Fruit fly (Drosophila melanogaster) whole organism, embryonic: ENCODE measurements around the gene osp.

ENCODE experiments used
- Ada2b ChIP-seq: fragments of 200-800 bp; sonication (Bioruptor generic); IDR thresholded peaks from 2 replicates; pipeline ENCODE4 v1.3.6; 2022; ENCODE audit warnings: missing biosample characterization, missing genetic modification characterization
- BEAF-32 ChIP-seq: fragments of 200-800 bp; sonication (Bioruptor generic); optimal IDR thresholded peaks from 3 replicates; lab custom pipeline; 2017; ENCODE audit warnings: missing biosample characterization, missing genetic modification characterization, mild to moderate bottlenecking, moderate library complexity, missing genetic modification reagents
- CG10654 ChIP-seq: fragments of 200-800 bp; sonication (Bioruptor generic); optimal IDR thresholded peaks from 2 replicates; lab custom pipeline; 2016; ENCODE audit warnings: missing biosample characterization, missing genetic modification characterization
- CG11398 ChIP-seq: fragments of 200-800 bp; sonication (Bioruptor generic); optimal IDR thresholded peaks from 2 replicates; lab custom pipeline; 2016; ENCODE audit warnings: missing biosample characterization, missing genetic modification characterization
- CG12299 ChIP-seq: fragments of 200-800 bp; sonication (Bioruptor generic); optimal IDR thresholded peaks from 2 replicates; lab custom pipeline; 2018; ENCODE audit warnings: missing biosample characterization, mild to moderate bottlenecking, missing genetic modification characterization
- CG13775 ChIP-seq: fragments of 200-800 bp; sonication (Bioruptor generic); optimal IDR thresholded peaks from 3 replicates; lab custom pipeline; 2017; ENCODE audit warnings: missing biosample characterization, mild to moderate bottlenecking, missing genetic modification characterization
- CG15479 ChIP-seq: fragments of 200-800 bp; sonication (Bioruptor generic); optimal IDR thresholded peaks from 3 replicates; lab custom pipeline; 2019; ENCODE audit warnings: missing biosample characterization, mild to moderate bottlenecking, missing genetic modification characterization, moderate library complexity
- CG1603 ChIP-seq: fragments of 200-800 bp; sonication (Bioruptor generic); optimal IDR thresholded peaks from 2 replicates; lab custom pipeline; 2019; ENCODE audit warnings: missing biosample characterization, mild to moderate bottlenecking, missing genetic modification characterization, moderate library complexity
- CG16813 ChIP-seq: fragments of 200-800 bp; sonication (Bioruptor generic); IDR thresholded peaks from 3 replicates; pipeline ENCODE4 v1.3.6; 2022; ENCODE audit warnings: missing biosample characterization, missing genetic modification characterization; ENCODE audit not compliant: partially characterized antibody
- CG16815 ChIP-seq: fragments of 200-800 bp; sonication (Bioruptor generic); optimal IDR thresholded peaks from 3 replicates; lab custom pipeline; 2017; ENCODE audit warnings: missing biosample characterization, mild to moderate bottlenecking, missing genetic modification characterization
- CG17912 ChIP-seq: fragments of 200-800 bp; sonication (Bioruptor generic); optimal IDR thresholded peaks from 2 replicates; lab custom pipeline; 2018; ENCODE audit warnings: missing biosample characterization, mild to moderate bottlenecking, missing genetic modification characterization
- CG18619 ChIP-seq: fragments of 200-800 bp; sonication (Bioruptor generic); optimal IDR thresholded peaks from 3 replicates; lab custom pipeline; 2017; ENCODE audit warnings: missing biosample characterization, mild to moderate bottlenecking, missing genetic modification characterization
- CG3163 ChIP-seq: fragments of 200-800 bp; sonication (Bioruptor generic); optimal IDR thresholded peaks from 3 replicates; lab custom pipeline; 2016; ENCODE audit warnings: missing biosample characterization, missing genetic modification characterization
- CG3838 ChIP-seq: fragments of 200-800 bp; sonication (Bioruptor generic); optimal IDR thresholded peaks from 3 replicates; lab custom pipeline; 2016; ENCODE audit warnings: missing biosample characterization, missing genetic modification characterization
- CG5180 ChIP-seq: fragments of 200-800 bp; sonication (Bioruptor generic); optimal IDR thresholded peaks from 3 replicates; lab custom pipeline; 2017; ENCODE audit warnings: missing biosample characterization, missing genetic modification characterization, mild to moderate bottlenecking, moderate library complexity, missing genetic modification reagents
- CG7963 ChIP-seq: fragments of 200-800 bp; sonication (Bioruptor generic); IDR thresholded peaks from 3 replicates; pipeline ENCODE4 v1.3.6; 2022; ENCODE audit warnings: missing biosample characterization, missing genetic modification characterization; ENCODE audit not compliant: partially characterized antibody
- CG8089 ChIP-seq: fragments of 200-800 bp; sonication (Bioruptor generic); optimal IDR thresholded peaks from 3 replicates; lab custom pipeline; 2016; ENCODE audit warnings: missing biosample characterization, missing genetic modification characterization
- CG8290 ChIP-seq, 3 experiments: fragments of 200-800 bp; sonication (Bioruptor generic); optimal IDR thresholded peaks; 2 replicates each; lab custom pipeline; 2016 to 2019; ENCODE audit warnings: missing biosample characterization in 3 of 3, missing genetic modification characterization in 3 of 3, mild to moderate bottlenecking in 2 of 3, moderate library complexity in 1 of 3
- CG8944 ChIP-seq: fragments of 200-800 bp; sonication (Bioruptor generic); optimal IDR thresholded peaks from 3 replicates; lab custom pipeline; 2016; ENCODE audit warnings: missing biosample characterization, missing genetic modification characterization
- CG9727 ChIP-seq: fragments of 200-800 bp; sonication (Bioruptor generic); optimal IDR thresholded peaks from 3 replicates; lab custom pipeline; 2017; ENCODE audit warnings: missing biosample characterization, mild to moderate bottlenecking, missing genetic modification characterization
- CoRest ChIP-seq: fragments of 200-800 bp; sonication (Bioruptor generic); optimal IDR thresholded peaks from 3 replicates; lab custom pipeline; 2018; ENCODE audit warnings: missing biosample characterization, mild to moderate bottlenecking, missing genetic modification characterization, moderate library complexity
- Ets97D ChIP-seq: fragments of 200-800 bp; sonication (Bioruptor generic); optimal IDR thresholded peaks from 3 replicates; lab custom pipeline; 2016; ENCODE audit warnings: missing biosample characterization, missing genetic modification characterization
- HHEX ChIP-seq: fragments of 200-800 bp; sonication (Bioruptor generic); optimal IDR thresholded peaks from 3 replicates; lab custom pipeline; 2017; ENCODE audit warnings: missing biosample characterization, mild to moderate bottlenecking, missing genetic modification characterization, missing genetic modification reagents
- HLH3B ChIP-seq: fragments of 200-800 bp; sonication (Bioruptor generic); IDR thresholded peaks from 2 replicates; pipeline ENCODE4 v1.3.6; 2022; ENCODE audit warnings: missing biosample characterization, missing genetic modification characterization
- HmgD ChIP-seq: fragments of 200-800 bp; sonication (Bioruptor generic); optimal IDR thresholded peaks from 3 replicates; lab custom pipeline; 2016; ENCODE audit warnings: missing biosample characterization, missing genetic modification characterization
- Lim3 ChIP-seq: fragments of 200-800 bp; sonication (Bioruptor generic); IDR thresholded peaks from 2 replicates; pipeline ENCODE4 v1.3.6; 2022; ENCODE audit warnings: missing biosample characterization, missing genetic modification characterization
- Mad ChIP-seq: fragments of 200-800 bp; sonication (Bioruptor generic); optimal IDR thresholded peaks from 2 replicates; lab custom pipeline; 2016; ENCODE audit warnings: missing biosample characterization, missing genetic modification characterization
- Nf-YB ChIP-seq: fragments of 200-800 bp; sonication (Bioruptor generic); optimal IDR thresholded peaks from 3 replicates; lab custom pipeline; 2019; ENCODE audit warnings: missing biosample characterization, mild to moderate bottlenecking, missing genetic modification characterization, moderate library complexity
- Pdp1 ChIP-seq, 2 experiments: fragments of 200-800 bp; sonication (Bioruptor generic); optimal IDR thresholded peaks; 3 replicates each; lab custom pipeline; 2016; ENCODE audit warnings: missing biosample characterization in 2 of 2, missing genetic modification characterization in 2 of 2, mild to moderate bottlenecking in 1 of 2, moderate library complexity in 1 of 2
- Rfx ChIP-seq: fragments of 200-800 bp; sonication (Bioruptor generic); IDR thresholded peaks from 2 replicates; pipeline ENCODE4 v1.3.6; 2022; ENCODE audit warnings: missing biosample characterization, missing genetic modification characterization
- Taf1 ChIP-seq: fragments of 200-800 bp; sonication (Bioruptor generic); IDR thresholded peaks from 2 replicates; pipeline ENCODE4 v1.3.6; 2022; ENCODE audit warnings: missing biosample characterization, missing genetic modification characterization
- al ChIP-seq: fragments of 200-800 bp; sonication (Bioruptor generic); IDR thresholded peaks from 2 replicates; pipeline ENCODE4 v1.3.6; 2022; ENCODE audit warnings: missing biosample characterization, missing genetic modification characterization
- cas ChIP-seq: fragments of 200-800 bp; sonication (Bioruptor generic); IDR thresholded peaks from 2 replicates; pipeline ENCODE4 v1.3.6; 2022; ENCODE audit warnings: missing biosample characterization, missing genetic modification characterization
- caup ChIP-seq: fragments of 200-800 bp; sonication (Bioruptor generic); optimal IDR thresholded peaks from 3 replicates; lab custom pipeline; 2017; ENCODE audit warnings: missing biosample characterization, mild to moderate bottlenecking, missing genetic modification characterization, moderate library complexity; ENCODE audit not compliant: severe bottlenecking
- corto ChIP-seq: fragments of 200-800 bp; sonication (Bioruptor generic); optimal IDR thresholded peaks from 2 replicates; lab custom pipeline; 2016; ENCODE audit warnings: missing biosample characterization, mild to moderate bottlenecking, missing genetic modification characterization, moderate library complexity
- dan ChIP-seq: fragments of 200-800 bp; sonication (Bioruptor generic); IDR thresholded peaks from 2 replicates; pipeline ENCODE4 v1.3.6; 2022; ENCODE audit warnings: missing biosample characterization, missing genetic modification characterization
- dm ChIP-seq: fragments of 200-800 bp; sonication (Bioruptor generic); optimal IDR thresholded peaks from 3 replicates; lab custom pipeline; 2016; ENCODE audit warnings: missing biosample characterization, missing genetic modification characterization
- inv ChIP-seq: fragments of 200-800 bp; sonication (Bioruptor generic); IDR thresholded peaks from 2 replicates; pipeline ENCODE4 v1.3.6; 2022; ENCODE audit warnings: missing biosample characterization, missing genetic modification characterization; ENCODE audit not compliant: partially characterized antibody
- jing ChIP-seq: fragments of 200-800 bp; sonication (Bioruptor generic); optimal IDR thresholded peaks from 2 replicates; lab custom pipeline; 2018; ENCODE audit warnings: missing biosample characterization, mild to moderate bottlenecking, missing genetic modification characterization
- lilli ChIP-seq: fragments of 200-800 bp; sonication (Bioruptor generic); optimal IDR thresholded peaks from 3 replicates; lab custom pipeline; 2016; ENCODE audit warnings: missing biosample characterization, missing genetic modification characterization
- lmd ChIP-seq: fragments of 200-800 bp; sonication (Bioruptor generic); IDR thresholded peaks from 2 replicates; pipeline ENCODE4 v1.3.6; 2022; ENCODE audit warnings: missing biosample characterization, missing genetic modification characterization
- luna ChIP-seq: fragments of 200-800 bp; sonication (Bioruptor generic); optimal IDR thresholded peaks from 2 replicates; lab custom pipeline; 2016; ENCODE audit warnings: missing biosample characterization, missing genetic modification characterization
- otp ChIP-seq: fragments of 200-800 bp; sonication (Bioruptor generic); IDR thresholded peaks from 3 replicates; pipeline ENCODE4, ENCODE4 v1.3.6; 2022; ENCODE audit warnings: missing biosample characterization, missing genetic modification characterization
- pita ChIP-seq: fragments of 200-800 bp; sonication (Bioruptor generic); optimal IDR thresholded peaks from 2 replicates; lab custom pipeline; 2017; ENCODE audit warnings: missing biosample characterization, mild to moderate bottlenecking, missing genetic modification characterization
- pros ChIP-seq: fragments of 200-800 bp; sonication (Bioruptor generic); optimal IDR thresholded peaks from 3 replicates; lab custom pipeline; 2019; ENCODE audit warnings: missing biosample characterization, mild to moderate bottlenecking, missing genetic modification characterization, moderate library complexity
- schlank ChIP-seq: fragments of 200-800 bp; sonication (Bioruptor generic); optimal IDR thresholded peaks from 2 replicates; lab custom pipeline; 2018; ENCODE audit warnings: missing biosample characterization, mild to moderate bottlenecking, missing genetic modification characterization
- seq ChIP-seq: fragments of 200-800 bp; sonication (Bioruptor generic); IDR thresholded peaks from 2 replicates; pipeline ENCODE4 v1.3.6; 2022; ENCODE audit warnings: missing biosample characterization, missing genetic modification characterization
- ttk ChIP-seq: fragments of 200-800 bp; sonication (Bioruptor generic); IDR thresholded peaks from 2 replicates; pipeline ENCODE4 v2.1.2; 2022; ENCODE audit warnings: missing biosample characterization, missing genetic modification characterization
- twi ChIP-seq: fragments of 200-800 bp; optimal IDR thresholded peaks from 2 replicates; lab custom pipeline; 2019; ENCODE audit warnings: missing biosample characterization, mild to moderate bottlenecking, missing genetic modification characterization, moderate library complexity

osp gene

dm6 chr2L:14685637-14686232 is 3.4 kb downstream of the osp start (continued):
- TF ChIP-seq pita, result no peak
- peak; percentile 95 for TF ChIP-seq HHEX
- TF ChIP-seq twi (tag; lab: Kevin White, UChicago), result peak; percentile 49
- TF ChIP-seq CG10654 (GFP tag; lab: Kevin White, UChicago), result peak; percentile 81
- TF ChIP-seq Pdp1 (GFP tag; optimal IDR thresholded peaks at IDR 0.05; lab: Kevin White, UChicago), result peak; percentile 71 to 76
- peak; percentile 85 for TF ChIP-seq CG1603 (tag; lab: Kevin White, UChicago)
- peak; percentile 66; the same call in 1 of the 2 replicates for TF ChIP-seq Taf1 (GFP tag; lab: Robert Waterston, UW)
- TF ChIP-seq dan, result no peak
- peak; percentile 87 for TF ChIP-seq CG12299
- TF ChIP-seq CG13775 (GFP tag; lab: Kevin White, UChicago), result peak; percentile 65
- peak; percentile 11 for TF ChIP-seq CG16815 (GFP tag; lab: Kevin White, UChicago)
- TF ChIP-seq CG9727 (GFP tag; lab: Kevin White, UChicago), result peak; percentile 89
- no peak for TF ChIP-seq CG7963 (GFP tag; lab: Robert Waterston, UW)
- TF ChIP-seq CG17912 (GFP tag; lab: Kevin White, UChicago), result peak; percentile 76
- peak; percentile 85; the same call in 1 of the 2 replicates for TF ChIP-seq HLH3B (GFP tag; lab: Robert Waterston, UW)
- TF ChIP-seq CG15479, result no peak
- TF ChIP-seq CG5180, result peak; percentile 79
- peak; percentile 82 for TF ChIP-seq Rfx (GFP tag; lab: Robert Waterston, UW)
- TF ChIP-seq caup (GFP tag; lab: Kevin White, UChicago), result peak; percentile 95
- TF ChIP-seq dm, result peak; percentile 65
- peak; percentile 76 for TF ChIP-seq lilli (GFP tag; lab: Kevin White, UChicago)
- TF ChIP-seq CG8944, result peak; percentile 85
- TF ChIP-seq Mad (GFP tag; lab: Kevin White, UChicago), result peak; percentile 75
- TF ChIP-seq otp (GFP tag; lab: Robert Waterston, UW), result peak; percentile 88
- TF ChIP-seq seq (GFP tag; lab: Robert Waterston, UW), result peak; percentile 90
- peak; percentile 79 for TF ChIP-seq Ets97D
- peak; percentile 10; the same call in 1 of the 2 replicates for TF ChIP-seq lmd (GFP tag; lab: Robert Waterston, UW)
- TF ChIP-seq CG3838, result peak; percentile 88
- peak; percentile 53; the same call in 1 of the 2 replicates for TF ChIP-seq Ada2b (GFP tag; lab: Robert Waterston, UW)
- TF ChIP-seq corto (GFP tag; lab: Kevin White, UChicago), result peak; percentile 57
- TF ChIP-seq al, result no peak
- peak; percentile 63 for TF ChIP-seq HmgD
- peak; percentile 74 for TF ChIP-seq CG3163
- peak; percentile 95 for TF ChIP-seq schlank (tag; lab: Kevin White, UChicago)
- peak; percentile 96 for TF ChIP-seq CG11398 (GFP tag; lab: Kevin White, UChicago)
- no peak for TF ChIP-seq BEAF-32 (GFP tag; lab: Kevin White, UChicago)
- TF ChIP-seq CG8290 (GFP tag; optimal IDR thresholded peaks at IDR 0.05; lab: Kevin White, UChicago), result peak; percentile 76
- TF ChIP-seq CG8290 (tag; optimal IDR thresholded peaks at IDR 0.05; lab: Kevin White, UChicago), result peak; percentile 70 to 94
- TF ChIP-seq CG18619 (GFP tag; lab: Kevin White, UChicago), result peak; percentile 88
- TF ChIP-seq cas (GFP tag; lab: Robert Waterston, UW), result no peak; the same call in 1 of the 2 replicates
- TF ChIP-seq Nf-YB (GFP tag; lab: Kevin White, UChicago), result peak; percentile 40
- peak; percentile 58; the same call in 1 of the 2 replicates for TF ChIP-seq ttk (GFP tag; lab: Robert Waterston, UW)
- TF ChIP-seq CG8089 (GFP tag; lab: Kevin White, UChicago), result peak; percentile 80
- no peak for TF ChIP-seq inv (GFP tag; lab: Robert Waterston, UW)
- peak; percentile 35 for TF ChIP-seq jing (GFP tag; lab: Kevin White, UChicago)
- peak; percentile 88 for TF ChIP-seq luna (GFP tag; lab: Kevin White, UChicago)
- TF ChIP-seq pros (GFP tag; lab: Kevin White, UChicago), result no peak
- TF ChIP-seq CoRest, result peak; percentile 72
- TF ChIP-seq Lim3, result no peak
- no peak for TF ChIP-seq CG16813 (GFP tag; lab: Robert Waterston, UW)
